Fruit fly (Drosophila melanogaster) whole organism, wandering third instar larva: ENCODE measurements around the gene CG4743.

Experiments used
- Abd-B ChIP-seq: fragments of >200 bp; optimal IDR thresholded peaks from 2 replicates; lab custom pipeline; 2017; ENCODE audit warnings: missing biosample characterization, missing genetic modification characterization
- CG32264 ChIP-seq: fragments of 200-800 bp; sonication (Bioruptor generic); optimal IDR thresholded peaks from 2 replicates; lab custom pipeline; 2016; ENCODE audit warnings: missing biosample characterization, missing genetic modification characterization
- CG9705 ChIP-seq: fragments of 200-800 bp; sonication (Bioruptor generic); optimal IDR thresholded peaks from 2 replicates; lab custom pipeline; 2018; ENCODE audit warnings: missing biosample characterization, mild to moderate bottlenecking, missing genetic modification characterization
- Dfd ChIP-seq: fragments of >200 bp; optimal IDR thresholded peaks from 2 replicates; lab custom pipeline; 2017; ENCODE audit warnings: missing biosample characterization, missing genetic modification characterization
- Dif ChIP-seq: fragments of 200-275, 200-300 bp; sonication (Bioruptor generic); optimal IDR thresholded peaks from 2 replicates; lab custom pipeline; 2018; ENCODE audit warnings: missing biosample characterization, missing genetic modification characterization; ENCODE audit not compliant: partially characterized antibody
- GATAd ChIP-seq: sonication (Bioruptor generic); optimal IDR thresholded peaks from 2 replicates; lab custom pipeline; 2016; ENCODE audit warnings: missing biosample characterization, missing genetic modification characterization
- HLH106 ChIP-seq: fragments of 200-800 bp; optimal IDR thresholded peaks from 3 replicates; lab custom pipeline; 2019; ENCODE audit warnings: missing biosample characterization, mild to moderate bottlenecking, missing genetic modification characterization, moderate library complexity
- Hnf4 ChIP-seq: fragments of 200-800 bp; sonication (Bioruptor generic); optimal IDR thresholded peaks from 2 replicates; lab custom pipeline; 2016; ENCODE audit warnings: missing biosample characterization, mild to moderate bottlenecking, missing genetic modification characterization
- Hr78 ChIP-seq: fragments of >200 bp; optimal IDR thresholded peaks from 2 replicates; lab custom pipeline; 2017; ENCODE audit warnings: missing biosample characterization, missing genetic modification characterization
- Jra ChIP-seq: sonication (Bioruptor generic); optimal IDR thresholded peaks from 2 replicates; lab custom pipeline; 2016; ENCODE audit warnings: missing biosample characterization, missing genetic modification characterization
- Mio ChIP-seq: sonication (Bioruptor generic); optimal IDR thresholded peaks from 2 replicates; lab custom pipeline; 2016; ENCODE audit warnings: missing biosample characterization, missing genetic modification characterization
- Myc ChIP-seq: fragments of >200 bp; optimal IDR thresholded peaks from 2 replicates; lab custom pipeline; 2017
- N ChIP-seq: fragments of >200 bp; optimal IDR thresholded peaks from 2 replicates; lab custom pipeline; 2018; ENCODE audit warnings: missing biosample characterization, missing external identifiers, missing genetic modification characterization
- OdsH ChIP-seq: fragments of 200-800 bp; sonication (Bioruptor generic); optimal IDR thresholded peaks from 2 replicates; lab custom pipeline; 2016; ENCODE audit warnings: missing biosample characterization, mild to moderate bottlenecking, missing genetic modification characterization
- Rel ChIP-seq, 2 experiments: fragments of 200-800 bp; sonication (Bioruptor generic) in 1 of 2; optimal IDR thresholded peaks; 2 replicates in 1 of 2; 3 replicates in 1 of 2; lab custom pipeline; 2016 to 2019; ENCODE audit warnings: mild to moderate bottlenecking in 2 of 2, missing biosample characterization in 2 of 2, missing genetic modification characterization in 2 of 2, moderate library complexity in 1 of 2
- Sp1 ChIP-seq: fragments of 200-800 bp; sonication (Bioruptor generic); optimal IDR thresholded peaks from 3 replicates; lab custom pipeline; 2019; ENCODE audit warnings: missing biosample characterization, mild to moderate bottlenecking, missing genetic modification characterization, moderate library complexity
- Vsx2 ChIP-seq: fragments of 200-300, 225-300 bp; sonication (Bioruptor generic); optimal IDR thresholded peaks from 2 replicates; lab custom pipeline; 2018; ENCODE audit warnings: missing biosample characterization, missing genetic modification characterization; ENCODE audit not compliant: partially characterized antibody
- br ChIP-seq: fragments of 200-800 bp; sonication (Bioruptor generic); optimal IDR thresholded peaks from 2 replicates; lab custom pipeline; 2016; ENCODE audit warnings: missing biosample characterization, missing genetic modification characterization
- brk ChIP-seq: fragments of 200-800 bp; sonication (Bioruptor generic); optimal IDR thresholded peaks from 2 replicates; lab custom pipeline; 2016; ENCODE audit warnings: missing biosample characterization, mild to moderate bottlenecking, missing genetic modification characterization
- dl ChIP-seq, 2 experiments: fragments of 175-275, 200-275 bp in 1 of 2; fragments of 200-275 bp in 1 of 2; sonication (Bioruptor generic); optimal IDR thresholded peaks; lab custom pipeline; 2018; ENCODE audit warnings: mild to moderate bottlenecking in 2 of 2, missing biosample characterization in 2 of 2, missing genetic modification characterization in 2 of 2, moderate library complexity in 2 of 2; ENCODE audit not compliant: partially characterized antibody in 2 of 2, insufficient read depth in 1 of 2
- dmrt93B ChIP-seq: fragments of 200-800 bp; sonication (Bioruptor generic); optimal IDR thresholded peaks from 2 replicates; lab custom pipeline; 2018; ENCODE audit warnings: missing biosample characterization, mild to moderate bottlenecking, missing genetic modification characterization
- dsf ChIP-seq: sonication (Bioruptor generic); optimal IDR thresholded peaks from 2 replicates; lab custom pipeline; 2016; ENCODE audit warnings: missing biosample characterization, missing genetic modification characterization, borderline replicate concordance
- ey ChIP-seq: fragments of 200-800 bp; sonication (Bioruptor generic); optimal IDR thresholded peaks from 2 replicates; lab custom pipeline; 2016; ENCODE audit warnings: missing biosample characterization, missing genetic modification characterization
- foxo ChIP-seq, 2 experiments: fragments of 200-800 bp; sonication (Bioruptor generic); optimal IDR thresholded peaks; 2 replicates in 1 of 2; 3 replicates in 1 of 2; lab custom pipeline; 2016 to 2017; ENCODE audit warnings: missing biosample characterization in 2 of 2, missing genetic modification characterization in 2 of 2
- fru ChIP-seq: fragments of 200-800 bp; sonication (Bioruptor generic); optimal IDR thresholded peaks from 3 replicates; lab custom pipeline; 2016; ENCODE audit warnings: missing biosample characterization, mild to moderate bottlenecking, missing genetic modification characterization
- h ChIP-seq: fragments of 200-800 bp; sonication (Bioruptor generic); optimal IDR thresholded peaks from 3 replicates; lab custom pipeline; 2016; ENCODE audit warnings: missing biosample characterization, mild to moderate bottlenecking, missing genetic modification characterization
- jim ChIP-seq: fragments of 175-275, 200-325 bp; sonication (Bioruptor generic); optimal IDR thresholded peaks from 2 replicates; lab custom pipeline; 2016; ENCODE audit warnings: missing biosample characterization, mild to moderate bottlenecking, missing genetic modification characterization
- lola ChIP-seq: fragments of >200 bp; optimal IDR thresholded peaks from 2 replicates; lab custom pipeline; 2017; ENCODE audit warnings: missing biosample characterization, missing genetic modification characterization
- psq ChIP-seq: fragments of 200-800 bp; sonication (Bioruptor generic); optimal IDR thresholded peaks from 3 replicates; lab custom pipeline; 2017; ENCODE audit warnings: missing biosample characterization, mild to moderate bottlenecking, missing genetic modification characterization, moderate library complexity
- rgr ChIP-seq: fragments of 200-800 bp; sonication (Bioruptor generic); optimal IDR thresholded peaks from 3 replicates; lab custom pipeline; 2016; ENCODE audit warnings: missing biosample characterization, mild to moderate bottlenecking, missing genetic modification characterization
- sage ChIP-seq: fragments of 200-800 bp; sonication (Bioruptor generic); optimal IDR thresholded peaks from 2 replicates; lab custom pipeline; 2016; ENCODE audit warnings: missing biosample characterization, mild to moderate bottlenecking, missing genetic modification characterization
- sv ChIP-seq: fragments of 200-800 bp; sonication (Bioruptor generic); optimal IDR thresholded peaks from 3 replicates; lab custom pipeline; 2016; ENCODE audit warnings: missing biosample characterization, missing genetic modification characterization
- woc ChIP-seq: sonication (Bioruptor generic); optimal IDR thresholded peaks from 2 replicates; lab custom pipeline; 2016; ENCODE audit warnings: missing biosample characterization, mild to moderate bottlenecking, missing genetic modification characterization

CG4743 gene

DNA sequence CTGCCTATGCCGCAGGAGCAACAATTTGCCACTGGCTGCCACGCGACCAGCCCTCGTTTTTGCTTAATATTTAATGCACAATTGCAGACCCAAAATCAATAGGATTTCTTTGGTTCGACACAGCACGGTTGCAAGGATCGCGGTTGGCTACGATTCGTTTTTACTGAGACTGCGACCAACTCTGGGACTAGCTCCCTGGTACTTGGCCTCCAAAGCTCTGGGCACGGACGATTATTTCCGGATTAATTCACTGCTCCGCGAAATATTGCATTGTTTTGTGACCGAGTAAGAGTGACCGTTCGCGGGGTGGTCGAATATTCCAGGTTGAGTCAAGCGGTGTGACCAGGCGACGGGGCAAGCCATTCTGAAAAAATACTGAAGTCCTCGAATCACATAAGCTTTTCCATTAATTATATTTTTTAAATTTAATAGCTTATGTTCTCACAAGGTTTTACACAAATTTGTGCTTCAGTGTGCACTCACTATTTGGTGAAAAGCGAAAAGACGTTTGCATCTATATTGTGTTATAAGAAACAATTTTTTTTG lies 19.3 kb downstream of the CG4743 start, which contains the start of gene Tnks:
Gene Tnks (minus strand): TSS at position 302 of the 546 bp plus-strand sequence.
- TF ChIP-seq Dfd, result no peak
- no peak for TF ChIP-seq fru (GFP tag; lab: Kevin White, UChicago)
- TF ChIP-seq sv, result peak; percentile 23
- TF ChIP-seq Jra (GFP tag; lab: Kevin White, UChicago), result no peak
- no peak for TF ChIP-seq OdsH (GFP tag; lab: Kevin White, UChicago)
- no peak for TF ChIP-seq Rel (GFP tag; optimal IDR thresholded peaks at IDR 0.05; lab: Kevin White, UChicago)
- TF ChIP-seq Rel (tag; optimal IDR thresholded peaks at IDR 0.05; lab: Kevin White, UChicago), result peak; percentile 10

- TF ChIP-seq rgr (no peak), Dfd (no peak), Jra (GFP tag; lab: Kevin White, UChicago) (no peak), Rel (GFP tag; optimal IDR thresholded peaks at IDR 0.05; lab: Kevin White, UChicago) (no peak), Rel (tag; optimal IDR thresholded peaks at IDR 0.05; lab: Kevin White, UChicago) (peak; percentile 64), Vsx2 (GFP tag; lab: Kevin White, UChicago) (no peak)
- TF ChIP-seq, all 38 proteins: peak for 1
Observed at dm6 chr3R:25659857-25660417, 20.4 kb downstream of the CG4743 start.

DNA sequence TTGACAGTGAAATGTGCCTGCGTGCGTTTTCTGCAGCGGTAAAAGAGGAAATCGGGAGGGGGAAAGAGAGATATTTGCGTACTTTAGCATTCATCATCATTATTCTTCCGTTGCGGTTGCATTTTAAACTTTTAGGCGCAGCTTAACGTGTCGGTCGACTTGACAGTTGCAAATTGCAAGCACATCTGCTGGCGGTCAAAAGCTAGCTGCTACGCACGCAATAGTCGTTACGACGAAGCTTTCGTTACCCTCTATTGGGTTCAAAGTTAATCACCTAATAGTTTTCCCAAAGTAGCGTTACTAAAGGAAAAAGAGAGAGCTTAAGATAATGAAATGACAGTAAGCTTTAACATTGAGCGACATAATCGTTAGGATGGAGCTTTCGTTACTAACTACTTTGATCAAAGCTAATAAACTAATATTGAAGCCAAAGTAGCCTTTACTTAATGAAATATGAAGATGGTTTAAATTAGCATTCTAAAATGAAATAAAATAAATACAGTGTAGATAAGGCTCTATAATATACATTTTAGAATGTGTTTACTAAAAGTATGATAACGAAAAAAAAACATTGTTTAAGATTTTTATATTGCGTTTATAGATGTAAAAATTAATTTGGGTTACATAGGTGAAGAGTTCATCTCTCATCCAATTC lies 28.2 kb downstream of the CG4743 start:
- TF ChIP-seq N (GFP tag; lab: Kevin White, UChicago) (no peak), fru (GFP tag; lab: Kevin White, UChicago) (peak; percentile 4), Abd-B (GFP tag; lab: Kevin White, UChicago) (no peak), rgr (no peak), Jra (GFP tag; lab: Kevin White, UChicago) (no peak), Vsx2 (GFP tag; lab: Kevin White, UChicago) (peak; percentile 59), Rel (GFP tag; optimal IDR thresholded peaks at IDR 0.05; lab: Kevin White, UChicago) (no peak), Rel (tag; optimal IDR thresholded peaks at IDR 0.05; lab: Kevin White, UChicago) (no peak), ey (GFP tag; lab: Kevin White, UChicago) (no peak), lola (GFP tag; lab: Kevin White, UChicago) (no peak), Sp1 (GFP tag; lab: Kevin White, UChicago) (no peak), Myc (lab: Kevin White, UChicago) (no peak), CG32264 (GFP tag; lab: Kevin White, UChicago) (no peak), Dif (peak; percentile 83), GATAd (GFP tag; lab: Kevin White, UChicago) (no peak), Hr78 (GFP tag; lab: Kevin White, UChicago) (no peak), CG9705 (GFP tag; lab: Kevin White, UChicago) (no peak), dsf (GFP tag; lab: Kevin White, UChicago) (no peak), jim (GFP tag; lab: Kevin White, UChicago) (no peak), sv (no peak), brk (GFP tag; lab: Kevin White, UChicago) (no peak), dl (GFP tag; optimal IDR thresholded peaks at IDR 0.05; lab: Kevin White, UChicago; ENCODE audit: insufficient read depth in 1 of 2, partially characterized antibody in 2 of 2) (peak in 1 of 2 experiments; percentile 63), Hnf4 (no peak), OdsH (GFP tag; lab: Kevin White, UChicago) (no peak)

DNA sequence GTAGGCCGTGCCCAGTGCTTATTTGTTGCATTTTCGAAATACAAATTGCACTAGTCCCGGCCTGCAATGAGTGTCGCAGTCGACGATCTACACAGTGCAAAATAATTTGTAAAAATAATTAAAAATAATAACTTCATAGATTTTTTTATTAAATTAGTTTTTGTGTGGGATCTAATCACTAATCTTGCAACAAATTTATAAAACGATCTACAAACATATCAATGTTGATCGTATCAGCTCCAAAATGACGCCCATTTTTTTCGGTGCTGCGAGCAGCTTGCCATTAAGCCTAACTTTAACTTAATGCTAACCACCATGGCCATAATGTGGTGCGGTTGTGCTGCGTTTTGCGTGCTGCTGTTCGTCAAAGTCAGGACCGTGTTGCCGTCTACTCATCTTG lies 28.9 kb downstream of the CG4743 start:
- TF ChIP-seq OdsH (GFP tag; lab: Kevin White, UChicago) (peak; percentile 42), fru (GFP tag; lab: Kevin White, UChicago) (peak; percentile 43), HLH106 (tag; lab: Kevin White, UChicago) (peak; percentile 54), rgr (peak; percentile 54), Sp1 (GFP tag; lab: Kevin White, UChicago) (peak; percentile 65), woc (GFP tag; lab: Kevin White, UChicago) (peak; percentile 5), Dif (no peak), CG9705 (GFP tag; lab: Kevin White, UChicago) (no peak), sage (GFP tag; lab: Kevin White, UChicago) (peak; percentile 17), foxo (GFP tag; optimal IDR thresholded peaks at IDR 0.05; lab: Kevin White, UChicago) (peak in 1 of 2 experiments; percentile 65), br (peak; percentile 30), dmrt93B (peak; percentile 13), psq (GFP tag; lab: Kevin White, UChicago) (peak; percentile 40), sv (no peak), Mio (no peak), h (GFP tag; lab: Kevin White, UChicago) (peak; percentile 56), dl (GFP tag; optimal IDR thresholded peaks at IDR 0.05; lab: Kevin White, UChicago; ENCODE audit: insufficient read depth in 1 of 2, partially characterized antibody in 2 of 2) (no peak)
